Worm (Caenorhabditis elegans) whole organism, early embryonic: ENCODE measurements around the gene srt-48.
A peak's percentile ranks its signal among the peaks of the same experiment; 100 is the strongest.

Experiments
- B0310.2 ChIP-seq: sonication (generic microtip); optimal IDR thresholded peaks from 2 replicates; lab custom pipeline; 2016; ENCODE audit warnings: mild to moderate bottlenecking, missing genetic modification characterization, missing compliant biosample characterization
- F13C5.2 ChIP-seq: sonication (generic microtip); optimal IDR thresholded peaks from 2 replicates; lab custom pipeline; 2017; ENCODE audit warnings: mild to moderate bottlenecking, missing genetic modification characterization, inconsistent platforms, missing compliant biosample characterization
- aly-1 ChIP-seq: sonication (generic microtip); optimal IDR thresholded peaks from 2 replicates; lab custom pipeline; 2016; ENCODE audit warnings: missing genetic modification characterization, missing compliant biosample characterization
- ama-1 ChIP-seq: fragments of 150-350 bp; optimal IDR thresholded peaks from 2 replicates; lab custom pipeline; 2014
- ceh-13 ChIP-seq: fragments of 200-800 bp; sonication (Bioruptor generic); optimal IDR thresholded peaks from 2 replicates; lab custom pipeline; 2018; ENCODE audit warnings: mild to moderate bottlenecking, missing genetic modification characterization, missing compliant biosample characterization
- ceh-36 ChIP-seq: sonication (generic microtip); optimal IDR thresholded peaks from 2 replicates; lab custom pipeline; 2016; ENCODE audit warnings: missing genetic modification characterization, inconsistent platforms, missing compliant biosample characterization
- ets-7 ChIP-seq: sonication (generic microtip); optimal IDR thresholded peaks from 2 replicates; lab custom pipeline; 2016; ENCODE audit warnings: missing genotype, missing genetic modification characterization, missing compliant biosample characterization
- flt-1 ChIP-seq: fragments of 200-800 bp; sonication (Bioruptor generic); IDR thresholded peaks from 2 replicates; pipeline ENCODE4 v1.3.6; 2022; ENCODE audit warnings: missing genetic modification characterization, missing compliant biosample characterization
- hmbx-1 ChIP-seq: sonication (generic microtip); optimal IDR thresholded peaks from 2 replicates; lab custom pipeline; 2016; ENCODE audit warnings: mild to moderate bottlenecking, missing genetic modification characterization, missing compliant biosample characterization
- hmg-4 ChIP-seq: fragments of 200-800 bp; sonication (Bioruptor generic); optimal IDR thresholded peaks from 2 replicates; lab custom pipeline; 2018; ENCODE audit warnings: mild to moderate bottlenecking, missing genetic modification characterization, missing compliant biosample characterization
- hnd-1 ChIP-seq: sonication (generic microtip); optimal IDR thresholded peaks from 2 replicates; lab custom pipeline; 2016; ENCODE audit warnings: missing genetic modification characterization, missing compliant biosample characterization
- pes-1 ChIP-seq: fragments of 200-800 bp; sonication (Bioruptor generic); IDR thresholded peaks from 2 replicates; pipeline ENCODE4 v1.3.6; 2022; ENCODE audit warnings: missing genetic modification reagents, missing genetic modification characterization, missing compliant biosample characterization
- scrt-1 ChIP-seq: fragments of 200-800 bp; sonication (Bioruptor generic); IDR thresholded peaks from 2 replicates; pipeline ENCODE4 v1.3.6; 2022; ENCODE audit warnings: missing genetic modification characterization, missing compliant biosample characterization
- sea-1 ChIP-seq: fragments of 200-800 bp; sonication (Bioruptor generic); conservative IDR thresholded peaks from 2 replicates; pipeline ENCODE4 v1.3.6; 2022; ENCODE audit warnings: missing genetic modification characterization, missing compliant biosample characterization
- tbx-11 ChIP-seq: fragments of 200-800 bp; sonication (Bioruptor generic); IDR thresholded peaks from 2 replicates; pipeline ENCODE4 v1.3.6; 2022; ENCODE audit warnings: missing genetic modification characterization, missing compliant biosample characterization
- tbx-37 ChIP-seq: fragments of 200-800 bp; sonication (Bioruptor generic); conservative IDR thresholded peaks from 2 replicates; pipeline ENCODE4 v1.3.6; 2022; ENCODE audit warnings: missing genetic modification reagents, missing genetic modification characterization, missing compliant biosample characterization
- tra-4 ChIP-seq: sonication (generic microtip); optimal IDR thresholded peaks from 2 replicates; lab custom pipeline; 2017; ENCODE audit warnings: missing genetic modification characterization, missing compliant biosample characterization

The srt-48 gene

ce11 chrIV:15068818-15069217 lies at the start of gene srt-48:
Gene srt-48, minus strand, starts transcription at chrIV:15068918.
- no peak for TF ChIP-seq aly-1 (tag; lab: Kevin White, UChicago)
- no peak for TF ChIP-seq flt-1
- no peak for TF ChIP-seq ceh-36 (tag; lab: Kevin White, UChicago)
- TF ChIP-seq ama-1 (lab: Kevin White, UChicago), result no peak
- no peak for TF ChIP-seq ets-7 (tag; lab: Kevin White, UChicago)
- TF ChIP-seq B0310.2 (tag; lab: Kevin White, UChicago), result no peak
- no peak for TF ChIP-seq tra-4 (tag; lab: Kevin White, UChicago)
- TF ChIP-seq sea-1 (GFP tag; lab: Robert Waterston, UW), result no peak
- no peak for TF ChIP-seq F13C5.2

- TF ChIP-seq ceh-36 (tag; lab: Kevin White, UChicago) (no peak), ama-1 (lab: Kevin White, UChicago) (no peak), flt-1 (no peak), aly-1 (tag; lab: Kevin White, UChicago) (no peak), hnd-1 (tag; lab: Kevin White, UChicago) (no peak), ets-7 (tag; lab: Kevin White, UChicago) (no peak), hmbx-1 (tag; lab: Kevin White, UChicago) (no peak), B0310.2 (tag; lab: Kevin White, UChicago) (no peak), sea-1 (GFP tag; lab: Robert Waterston, UW) (no peak), tbx-37 (GFP tag; lab: Robert Waterston, UW) (no peak), hmg-4 (no peak), pes-1 (GFP tag; lab: Robert Waterston, UW) (no peak), tra-4 (tag; lab: Kevin White, UChicago) (no peak), F13C5.2 (no peak), tbx-11 (no peak), ceh-13 (GFP tag; lab: Kevin White, UChicago) (no peak), scrt-1 (GFP tag; lab: Robert Waterston, UW) (no peak)
Observed at ce11 chrIV:15118390-15118789, 49.7 kb upstream of the srt-48 start, which contains the start of gene M199.136. Gene M199.136, plus strand, starts transcription at chrIV:15118690.

- TF ChIP-seq tbx-37 (GFP tag; lab: Robert Waterston, UW) (no peak), ceh-36 (tag; lab: Kevin White, UChicago) (no peak), hmbx-1 (tag; lab: Kevin White, UChicago) (no peak), B0310.2 (tag; lab: Kevin White, UChicago) (no peak), hnd-1 (tag; lab: Kevin White, UChicago) (no peak), hmg-4 (no peak), tbx-11 (no peak), pes-1 (GFP tag; lab: Robert Waterston, UW) (no peak), aly-1 (tag; lab: Kevin White, UChicago) (no peak), F13C5.2 (no peak), ceh-13 (GFP tag; lab: Kevin White, UChicago) (no peak), scrt-1 (GFP tag; lab: Robert Waterston, UW) (no peak), ama-1 (lab: Kevin White, UChicago) (no peak), sea-1 (GFP tag; lab: Robert Waterston, UW) (no peak), tra-4 (tag; lab: Kevin White, UChicago) (no peak), flt-1 (no peak)
Observed at ce11 chrIV:15114324-15114723, 45.6 kb upstream of the srt-48 start, which contains the start of gene M199.135. Gene M199.135, plus strand, starts transcription at chrIV:15114624.

ce11 chrIV:15113117-15113516 lies 44.4 kb upstream of the srt-48 start, which contains the start of gene M199.134:
Gene M199.134, minus strand, starts transcription at chrIV:15113217.
- TF ChIP-seq hnd-1 (tag; lab: Kevin White, UChicago), result no peak
- TF ChIP-seq F13C5.2, result no peak
- no peak for TF ChIP-seq B0310.2 (tag; lab: Kevin White, UChicago)
- no peak for TF ChIP-seq ama-1 (lab: Kevin White, UChicago)

- TF ChIP-seq B0310.2 (tag; lab: Kevin White, UChicago) (no peak), pes-1 (GFP tag; lab: Robert Waterston, UW) (no peak), tra-4 (tag; lab: Kevin White, UChicago) (no peak), aly-1 (tag; lab: Kevin White, UChicago) (no peak), scrt-1 (GFP tag; lab: Robert Waterston, UW) (no peak), ama-1 (lab: Kevin White, UChicago) (no peak), tbx-37 (GFP tag; lab: Robert Waterston, UW) (no peak), flt-1 (no peak), ets-7 (tag; lab: Kevin White, UChicago) (no peak), hnd-1 (tag; lab: Kevin White, UChicago) (no peak), F13C5.2 (no peak), ceh-36 (tag; lab: Kevin White, UChicago) (no peak), ceh-13 (GFP tag; lab: Kevin White, UChicago) (no peak), tbx-11 (no peak), sea-1 (GFP tag; lab: Robert Waterston, UW) (no peak), hmbx-1 (tag; lab: Kevin White, UChicago) (no peak), hmg-4 (no peak)
Observed at ce11 chrIV:15108475-15108874, 39.8 kb upstream of the srt-48 start, which contains the start of gene M199.2. Gene M199.2, plus strand, starts transcription at chrIV:15108775.

ce11 chrIV:15107218-15107617 lies 38.5 kb upstream of the srt-48 start:
- TF ChIP-seq ama-1 (lab: Kevin White, UChicago), result no peak
- TF ChIP-seq scrt-1 (GFP tag; lab: Robert Waterston, UW), result no peak
- TF ChIP-seq F13C5.2, result peak; percentile 31

ce11 chrIV:15103224-15103679 lies 34.5 kb upstream of the srt-48 start, which contains the start of gene srt-44:
Gene srt-44, plus strand, starts transcription at chrIV:15103629.
- TF ChIP-seq ets-7 (tag; lab: Kevin White, UChicago) (no peak), sea-1 (GFP tag; lab: Robert Waterston, UW) (no peak), ama-1 (lab: Kevin White, UChicago) (no peak), ceh-36 (tag; lab: Kevin White, UChicago) (no peak), tbx-37 (GFP tag; lab: Robert Waterston, UW) (no peak), hnd-1 (tag; lab: Kevin White, UChicago) (no peak), scrt-1 (GFP tag; lab: Robert Waterston, UW) (no peak), F13C5.2 (no peak), tbx-11 (no peak), ceh-13 (GFP tag; lab: Kevin White, UChicago) (no peak), tra-4 (tag; lab: Kevin White, UChicago) (no peak), hmg-4 (no peak), hmbx-1 (tag; lab: Kevin White, UChicago) (no peak), aly-1 (tag; lab: Kevin White, UChicago) (no peak), flt-1 (no peak), pes-1 (GFP tag; lab: Robert Waterston, UW) (no peak), B0310.2 (tag; lab: Kevin White, UChicago) (no peak)
